Worm (Caenorhabditis elegans) whole organism, mixed stage, embryonic: ENCODE data around the gene C12D8.21.

Experiments used
- M03D4.4 ChIP-seq: sonication (generic microtip); optimal IDR thresholded peaks from 2 replicates; lab custom pipeline; 2017; ENCODE audit warnings: mild to moderate bottlenecking, missing genetic modification characterization, missing compliant biosample characterization
- bed-3 ChIP-seq: fragments of 200-800 bp; sonication (Bioruptor generic); optimal IDR thresholded peaks from 3 replicates; lab custom pipeline; 2018; ENCODE audit warnings: mild to moderate bottlenecking, missing genetic modification characterization, moderate library complexity, missing compliant biosample characterization
- blmp-1 ChIP-seq: fragments of 150-350 bp; optimal IDR thresholded peaks from 2 replicates; lab custom pipeline; 2014; ENCODE audit warnings: missing biosample characterization, missing genetic modification characterization
- ceh-39 ChIP-seq: fragments of 150-350 bp; optimal IDR thresholded peaks from 2 replicates; lab custom pipeline; 2014; ENCODE audit warnings: missing biosample characterization, missing genetic modification characterization
- ceh-83 ChIP-seq: fragments of 200-800 bp; sonication (Bioruptor generic); optimal IDR thresholded peaks from 2 replicates; lab custom pipeline; 2018; ENCODE audit warnings: mild to moderate bottlenecking, missing genetic modification characterization, missing compliant biosample characterization
- ces-1 ChIP-seq: fragments of 150-350 bp; optimal IDR thresholded peaks from 2 replicates; lab custom pipeline; 2014; ENCODE audit warnings: missing biosample characterization, missing genetic modification reagents, missing genetic modification characterization
- drap-1 ChIP-seq: fragments of 200-800 bp; sonication (Bioruptor generic); optimal IDR thresholded peaks from 3 replicates; lab custom pipeline; 2018; ENCODE audit warnings: mild to moderate bottlenecking, missing genetic modification characterization, missing compliant biosample characterization
- elt-1 ChIP-seq: sonication (generic microtip); optimal IDR thresholded peaks from 2 replicates; lab custom pipeline; 2017; ENCODE audit warnings: missing genetic modification characterization, mild to moderate bottlenecking, missing compliant biosample characterization, antibody characterized with exemption, moderate library complexity, borderline replicate concordance; ENCODE audit not compliant: insufficient read depth
- elt-3 ChIP-seq: fragments of 150-350 bp; optimal IDR thresholded peaks from 2 replicates; lab custom pipeline; 2014; ENCODE audit warnings: missing biosample characterization, missing genetic modification characterization
- flh-1 ChIP-seq: fragments of 200-800 bp; sonication (Bioruptor generic); optimal IDR thresholded peaks from 2 replicates; lab custom pipeline; 2018; ENCODE audit warnings: mild to moderate bottlenecking, missing genetic modification characterization, moderate library complexity, missing compliant biosample characterization
- ham-2 ChIP-seq: fragments of 200-800 bp; sonication (Bioruptor generic); optimal IDR thresholded peaks from 2 replicates; lab custom pipeline; 2018; ENCODE audit warnings: mild to moderate bottlenecking, missing genetic modification characterization, missing compliant biosample characterization
- hlh-1 ChIP-seq: fragments of 150-350 bp; optimal IDR thresholded peaks from 2 replicates; lab custom pipeline; 2014; ENCODE audit warnings: missing biosample characterization, missing genetic modification reagents, missing genetic modification characterization
- lin-13 ChIP-seq: fragments of 150-350 bp; optimal IDR thresholded peaks from 2 replicates; lab custom pipeline; 2014; ENCODE audit warnings: missing biosample characterization, missing genetic modification characterization
- lin-32 ChIP-seq: fragments of 200-800 bp; sonication (Bioruptor generic); optimal IDR thresholded peaks from 2 replicates; lab custom pipeline; 2018; ENCODE audit warnings: mild to moderate bottlenecking, missing genetic modification characterization, missing compliant biosample characterization
- lsy-2 ChIP-seq: fragments of 150-350 bp; optimal IDR thresholded peaks from 2 replicates; lab custom pipeline; 2014; ENCODE audit warnings: missing biosample characterization, missing genetic modification characterization
- mab-5 ChIP-seq: fragments of 150-350 bp; optimal IDR thresholded peaks from 2 replicates; lab custom pipeline; 2014; ENCODE audit warnings: missing biosample characterization, missing genetic modification characterization
- mep-1 ChIP-seq: fragments of 150-350 bp; optimal IDR thresholded peaks from 2 replicates; lab custom pipeline; 2017; ENCODE audit warnings: missing biosample characterization, missing genetic modification reagents, missing genetic modification characterization, inconsistent platforms
- mls-2 ChIP-seq: sonication (generic microtip); optimal IDR thresholded peaks from 2 replicates; lab custom pipeline; 2016; ENCODE audit warnings: mild to moderate bottlenecking, missing genetic modification characterization, moderate library complexity, missing compliant biosample characterization
- nhr-12 ChIP-seq: fragments of 150-350 bp; optimal IDR thresholded peaks from 2 replicates; lab custom pipeline; 2014; ENCODE audit warnings: missing biosample characterization, missing genetic modification characterization
- nhr-2 ChIP-seq: fragments of 150-350 bp; optimal IDR thresholded peaks from 2 replicates; lab custom pipeline; 2014; ENCODE audit warnings: missing biosample characterization, missing genetic modification characterization
- nhr-237 ChIP-seq: fragments of 150-350 bp; optimal IDR thresholded peaks from 2 replicates; lab custom pipeline; 2014; ENCODE audit warnings: missing biosample characterization, missing genetic modification characterization
- nhr-28 ChIP-seq: fragments of 150-350 bp; optimal IDR thresholded peaks from 2 replicates; lab custom pipeline; 2014; ENCODE audit warnings: missing biosample characterization, missing genetic modification characterization
- pha-4 ChIP-seq: fragments of 150-350 bp; optimal IDR thresholded peaks from 2 replicates; lab custom pipeline; 2018; ENCODE audit warnings: missing biosample characterization, missing genetic modification reagents, missing genetic modification characterization
- sem-2 ChIP-seq: fragments of 200-800 bp; sonication (Bioruptor generic); optimal IDR thresholded peaks from 2 replicates; lab custom pipeline; 2018; ENCODE audit warnings: mild to moderate bottlenecking, missing genetic modification characterization, missing compliant biosample characterization
- snpc-4 ChIP-seq: fragments of 150-350 bp; optimal IDR thresholded peaks from 2 replicates; lab custom pipeline; 2014; ENCODE audit warnings: missing biosample characterization, missing genetic modification characterization
- sptf-1 ChIP-seq: sonication (generic microtip); optimal IDR thresholded peaks from 2 replicates; lab custom pipeline; 2017; ENCODE audit warnings: mild to moderate bottlenecking, missing genetic modification characterization, moderate library complexity, missing compliant biosample characterization
- tbx-8 ChIP-seq: fragments of 200-800 bp; sonication (Bioruptor generic); optimal IDR thresholded peaks from 2 replicates; lab custom pipeline; 2018; ENCODE audit warnings: mild to moderate bottlenecking, missing genetic modification characterization, moderate library complexity, missing compliant biosample characterization
- unc-120 ChIP-seq: sonication (generic microtip); optimal IDR thresholded peaks from 2 replicates; lab custom pipeline; 2017; ENCODE audit warnings: missing genetic modification characterization, missing compliant biosample characterization; ENCODE audit not compliant: poor library complexity, severe bottlenecking
- unc-39 ChIP-seq: fragments of 150-350 bp; optimal IDR thresholded peaks from 2 replicates; lab custom pipeline; 2014; ENCODE audit warnings: missing biosample characterization, missing genetic modification characterization
- unc-62 ChIP-seq: fragments of 150-350 bp; optimal IDR thresholded peaks from 2 replicates; lab custom pipeline; 2014; ENCODE audit warnings: missing biosample characterization, missing genetic modification reagents, missing genetic modification characterization
- zip-8 ChIP-seq: fragments of 150-350 bp; optimal IDR thresholded peaks from 2 replicates; lab custom pipeline; 2014; ENCODE audit warnings: missing biosample characterization, missing genetic modification characterization
- ztf-11 ChIP-seq: fragments of 150-350 bp; optimal IDR thresholded peaks from 2 replicates; lab custom pipeline; 2014; ENCODE audit warnings: missing biosample characterization, missing genetic modification characterization

C12D8.21 gene

ce11 chrV:10241121-10241803 is at the start of gene C12D8.21, which contains the start of gene col-148:
TSS of gene C12D8.21 (minus strand) at chrV:10241188.
TSS of gene col-148 (plus strand) at chrV:10241753.
- TF ChIP-seq ces-1 (GFP tag; lab: Kevin White, UChicago) (no peak), unc-120 (no peak), hlh-1 (tag; lab: Kevin White, UChicago) (no peak), blmp-1 (tag; lab: Kevin White, UChicago) (no peak), nhr-12 (tag; lab: Kevin White, UChicago) (no peak), sem-2 (GFP tag; lab: Kevin White, UChicago) (no peak), drap-1 (GFP tag; lab: Kevin White, UChicago) (no peak), sptf-1 (tag; lab: Kevin White, UChicago) (no peak), pha-4 (tag; lab: Kevin White, UChicago) (no peak), snpc-4 (tag; lab: Kevin White, UChicago) (no peak), ceh-39 (no peak), lin-32 (GFP tag; lab: Kevin White, UChicago) (no peak), unc-62 (GFP tag; lab: Kevin White, UChicago) (no peak), nhr-28 (tag; lab: Kevin White, UChicago) (no peak), nhr-237 (no peak), mls-2 (tag; lab: Kevin White, UChicago) (no peak), mab-5 (no peak), lin-13 (tag; lab: Kevin White, UChicago) (no peak), lsy-2 (tag; lab: Kevin White, UChicago) (no peak), elt-3 (tag; lab: Kevin White, UChicago) (no peak)

ce11 chrV:10289743-10290142 is 48.8 kb upstream of the C12D8.21 start, which contains the start of gene B0024.15:
TSS of gene B0024.15 (plus strand) at chrV:10290043.
- TF ChIP-seq mep-1 (tag; lab: Kevin White, UChicago), result no peak
- TF ChIP-seq ceh-83 (GFP tag; lab: Kevin White, UChicago), result no peak
- no peak for TF ChIP-seq hlh-1 (tag; lab: Kevin White, UChicago)
- no peak for TF ChIP-seq zip-8 (tag; lab: Kevin White, UChicago)
- no peak for TF ChIP-seq lin-13 (tag; lab: Kevin White, UChicago)
- no peak for TF ChIP-seq elt-1 (tag; lab: Kevin White, UChicago)
- no peak for TF ChIP-seq tbx-8 (GFP tag; lab: Kevin White, UChicago)
- no peak for TF ChIP-seq ztf-11 (tag; lab: Kevin White, UChicago)
- TF ChIP-seq snpc-4 (tag; lab: Kevin White, UChicago), result no peak
- TF ChIP-seq sptf-1 (tag; lab: Kevin White, UChicago), result no peak
- no peak for TF ChIP-seq unc-62 (GFP tag; lab: Kevin White, UChicago)
- no peak for TF ChIP-seq unc-39 (tag; lab: Kevin White, UChicago)
- TF ChIP-seq unc-120, result no peak
- TF ChIP-seq nhr-12 (tag; lab: Kevin White, UChicago), result no peak
- TF ChIP-seq ceh-39, result no peak

ce11 chrV:10287260-10287659 is 46.3 kb upstream of the C12D8.21 start, which contains the start of gene B0024.3:
TSS of gene B0024.3 (plus strand) at chrV:10287560.
- no peak for TF ChIP-seq lsy-2 (tag; lab: Kevin White, UChicago)
- TF ChIP-seq mab-5, result no peak
- no peak for TF ChIP-seq M03D4.4
- TF ChIP-seq ham-2, result no peak
- no peak for TF ChIP-seq tbx-8 (GFP tag; lab: Kevin White, UChicago)
- TF ChIP-seq ztf-11 (tag; lab: Kevin White, UChicago), result no peak
- TF ChIP-seq zip-8 (tag; lab: Kevin White, UChicago), result no peak
- TF ChIP-seq drap-1 (GFP tag; lab: Kevin White, UChicago), result no peak
- no peak for TF ChIP-seq elt-1 (tag; lab: Kevin White, UChicago)

- TF ChIP-seq bed-3, result no peak
- TF ChIP-seq lin-32 (GFP tag; lab: Kevin White, UChicago), result no peak
- no peak for TF ChIP-seq tbx-8 (GFP tag; lab: Kevin White, UChicago)
- TF ChIP-seq unc-39 (tag; lab: Kevin White, UChicago), result no peak
- no peak for TF ChIP-seq ham-2
- TF ChIP-seq lsy-2 (tag; lab: Kevin White, UChicago), result no peak
These were observed 44.9 kb upstream of the C12D8.21 start for ce11 chrV:10285853-10286252.

DNA sequence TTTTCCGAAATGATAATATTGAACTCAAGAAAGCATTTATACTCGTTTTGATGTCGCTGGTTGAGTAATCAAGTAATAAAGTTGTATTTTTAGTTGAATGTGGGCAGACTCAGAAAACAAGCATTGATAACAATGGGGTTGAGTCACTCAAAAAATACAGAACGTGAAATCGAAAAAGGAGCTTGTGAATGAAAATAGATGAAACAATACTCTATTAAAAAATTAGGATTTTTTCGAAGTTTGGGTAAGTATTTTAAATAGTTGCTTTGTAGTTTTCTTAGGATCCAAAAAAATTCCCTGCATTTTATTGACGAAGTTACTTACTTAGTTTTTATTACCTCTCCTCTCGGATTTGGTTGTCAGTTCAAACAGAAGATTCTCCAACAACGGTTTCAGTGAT is 42.5 kb upstream of the C12D8.21 start, which contains the start of gene lys-3:
Gene lys-3, minus strand, starts transcription at position 101 of the 400 bp plus-strand sequence.
- TF ChIP-seq flh-1 (GFP tag; lab: Kevin White, UChicago) (no peak), unc-62 (GFP tag; lab: Kevin White, UChicago) (no peak), snpc-4 (tag; lab: Kevin White, UChicago) (no peak), zip-8 (tag; lab: Kevin White, UChicago) (no peak), ceh-39 (no peak), nhr-2 (tag; lab: Kevin White, UChicago) (no peak), mab-5 (no peak), lin-13 (tag; lab: Kevin White, UChicago) (no peak)
